Worm (Caenorhabditis elegans): ENCODE measurements around the gene R148.5.

Gene R148.5

DNA sequence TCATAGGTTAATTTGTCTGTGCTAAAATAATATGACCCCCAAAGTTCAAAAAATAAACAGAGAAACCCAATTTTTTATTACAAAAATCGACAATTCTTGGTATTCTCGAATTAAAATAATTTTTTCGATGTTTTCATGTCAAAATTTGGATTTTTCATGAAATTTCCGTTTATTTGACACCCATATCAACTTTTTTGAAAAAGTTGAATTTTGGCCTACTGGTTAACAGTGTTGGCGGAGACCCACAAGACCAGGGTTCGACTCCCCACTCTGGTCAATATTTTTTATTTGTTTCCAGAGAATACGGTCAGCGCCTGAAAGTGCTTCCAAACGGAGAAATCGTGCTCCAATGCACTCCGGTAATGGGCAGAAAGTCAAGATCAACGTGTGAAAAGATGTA is 26.3 kb downstream of the R148.5 start:
- TF ChIP-seq lim-7 (GFP tag; IDR thresholded peaks at IDR 0.05) (0 out of 2 replicates have a peak, but pooled peaks have one; percentile 40), hlh-11 (tag; optimal IDR thresholded peaks at IDR 0.05) (no peak), mdt-29 (GFP tag; IDR thresholded peaks at IDR 0.05) (peak; percentile 32; the same call in 1 of the 2 replicates), lin-38 (GFP tag; IDR thresholded peaks at IDR 0.05) (peak; percentile 47; the same call in 1 of the 2 replicates)

DNA sequence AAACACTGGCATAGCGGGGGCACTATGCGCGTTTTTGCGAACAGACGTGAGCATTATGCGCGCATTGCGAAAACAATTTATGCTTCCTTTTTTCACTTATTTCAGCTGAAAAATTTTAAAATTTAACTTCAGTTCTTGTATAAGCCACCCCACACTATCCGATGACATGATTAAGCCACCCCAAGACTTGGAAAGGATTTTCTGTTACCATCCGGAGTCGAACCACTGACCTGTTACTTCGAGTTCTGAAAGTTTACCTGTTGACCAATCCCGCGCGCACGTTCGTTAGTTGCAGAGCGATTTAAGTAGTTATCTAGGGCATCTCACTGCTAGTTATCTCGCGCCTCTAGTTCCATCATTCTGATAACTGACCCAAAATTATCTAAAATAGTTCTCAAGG is 27.0 kb downstream of the R148.5 start:
- TF ChIP-seq madf-5 (GFP tag; IDR thresholded peaks at IDR 0.05) (0 out of 4 replicates have a peak, but pooled peaks of 1 of the 2 experiments have one; percentile 10), arid-1 (GFP tag; conservative IDR thresholded peaks at IDR 0.05) (0 out of 2 replicates have a peak, but pooled peaks have one; percentile 39), egl-43 (GFP tag; IDR thresholded peaks at IDR 0.05) (0 out of 2 replicates have a peak, but pooled peaks have one; percentile 57), lim-7 (GFP tag; IDR thresholded peaks at IDR 0.05) (0 out of 2 replicates have a peak, but pooled peaks have one; percentile 22), lin-38 (GFP tag; IDR thresholded peaks at IDR 0.05) (peak; percentile 40)

DNA sequence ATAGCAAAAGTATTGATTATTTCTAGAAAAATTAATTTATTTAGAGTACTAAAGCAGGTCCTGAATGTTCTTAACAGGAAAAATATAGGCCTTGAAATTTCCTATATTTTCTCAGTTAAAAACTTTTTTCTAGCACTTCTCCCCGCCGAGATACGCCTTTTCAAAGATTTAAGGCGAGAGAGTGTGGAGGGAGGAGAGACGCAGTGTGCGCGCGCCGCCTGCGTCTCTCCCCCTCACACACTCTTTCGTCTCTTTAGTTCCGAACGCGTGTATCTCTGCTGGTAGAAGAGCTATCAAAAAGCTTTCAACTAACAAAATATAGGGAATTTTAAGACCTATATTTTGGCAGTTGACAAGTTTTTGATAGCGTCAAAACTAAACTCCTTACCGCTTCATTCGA is 32.5 kb downstream of the R148.5 start:
- peak; percentile 12; the same call in 1 of the 2 replicates for TF ChIP-seq set-16 (GFP tag; IDR thresholded peaks at IDR 0.05)
- no peak for TF ChIP-seq R02D3.7 (tag; optimal IDR thresholded peaks at IDR 0.05)
- peak; percentile 42 for TF ChIP-seq aha-1 (tag)

DNA sequence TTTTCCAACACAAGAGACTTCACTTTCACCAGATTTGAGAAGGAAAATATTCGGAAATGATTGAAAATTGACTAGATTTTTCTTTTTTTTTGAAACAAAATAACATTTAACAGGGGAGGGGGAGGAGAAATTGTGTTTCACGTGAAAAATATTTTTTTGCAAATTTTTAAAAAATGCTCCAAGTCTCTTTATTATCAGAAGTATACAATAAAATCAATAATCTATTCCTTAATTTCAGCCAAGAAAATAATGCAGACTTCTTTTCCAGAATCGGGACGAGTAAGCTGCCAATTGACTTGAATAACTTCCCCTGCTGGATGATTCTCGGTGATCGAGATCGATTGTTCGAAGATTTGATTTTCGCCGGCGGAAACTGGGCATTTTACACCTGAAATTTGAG is 32.9 kb downstream of the R148.5 start, which contains the start of gene R148.7:
TSS of gene R148.7 (minus strand) at position 101 of the 400 bp plus-strand sequence.
- TF ChIP-seq nhr-41 (GFP tag; IDR thresholded peaks at IDR 0.05): no peak
- TF ChIP-seq F49E8.2 (tag; optimal IDR thresholded peaks at IDR 0.05; ENCODE audit: borderline replicate concordance): no peak
- TF ChIP-seq unc-62 (GFP tag; optimal IDR thresholded peaks at IDR 0.05 in 1 of 2): no peak
- TF ChIP-seq unc-62 (tag; optimal IDR thresholded peaks at IDR 0.05): no peak
- no peak for TF ChIP-seq dmd-9 (GFP tag; IDR thresholded peaks at IDR 0.05)
- TF ChIP-seq lin-39 (tag; optimal IDR thresholded peaks at IDR 0.05): no peak
- TF ChIP-seq lir-3 (tag; optimal IDR thresholded peaks at IDR 0.05): no peak
- TF ChIP-seq hlh-30 (tag; optimal IDR thresholded peaks at IDR 0.05; ENCODE audit: insufficient read depth): no peak
- TF ChIP-seq lin-13 (GFP tag; optimal IDR thresholded peaks at IDR 0.05): no peak

DNA sequence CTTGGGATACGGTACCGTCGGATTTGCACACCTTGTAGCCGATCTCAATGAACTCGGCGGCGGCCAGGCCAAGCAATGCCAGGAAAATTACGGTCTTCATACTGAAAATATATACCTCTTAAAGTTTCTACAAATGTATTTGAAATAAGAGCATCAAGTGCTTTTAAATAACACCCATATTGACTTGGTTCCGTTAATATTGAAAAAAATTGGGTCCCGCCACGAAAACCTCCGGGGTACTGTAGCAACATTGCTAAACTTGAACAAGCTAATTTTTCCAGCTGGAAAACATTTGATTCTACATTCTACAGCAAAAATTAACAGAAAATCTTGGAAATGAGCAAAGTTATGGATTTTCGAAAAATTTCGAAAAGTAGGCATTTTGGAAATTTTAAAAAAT is 34.0 kb downstream of the R148.5 start, which contains the start of gene heh-1:
TSS of gene heh-1 (minus strand) at position 101 of the 400 bp plus-strand sequence.
- TF ChIP-seq ZK546.5 (tag; optimal IDR thresholded peaks at IDR 0.05) (no peak), aha-1 (tag) (peak; percentile 62)

- TF ChIP-seq mdl-1 (tag; optimal IDR thresholded peaks at IDR 0.05) (no peak), duxl-1 (tag; optimal IDR thresholded peaks at IDR 0.05; ENCODE audit: poor library complexity) (no peak), daf-16 (GFP tag; optimal IDR thresholded peaks at IDR 0.05) (no peak), daf-16 (tag; optimal IDR thresholded peaks at IDR 0.05) (no peak), pqm-1 (tag; optimal IDR thresholded peaks at IDR 0.05) (no peak), lin-29 (GFP tag; IDR thresholded peaks at IDR 0.05) (no peak), ces-1 (GFP tag; optimal IDR thresholded peaks at IDR 0.05) (no peak), ceh-28 (tag; optimal IDR thresholded peaks at IDR 0.05) (no peak), ZK546.5 (tag; optimal IDR thresholded peaks at IDR 0.05) (no peak), ceh-32 (tag; optimal IDR thresholded peaks at IDR 0.05; ENCODE audit: poor library complexity) (no peak), pha-4 (GFP tag; IDR thresholded peaks at IDR 0.05) (no peak), pha-4 (tag; optimal IDR thresholded peaks at IDR 0.05) (no peak), nhr-102 (tag; optimal IDR thresholded peaks at IDR 0.05) (no peak), zag-1 (tag; optimal IDR thresholded peaks at IDR 0.05) (no peak), ama-1 (optimal IDR thresholded peaks at IDR 0.05) (no peak), mxl-3 (GFP tag; optimal IDR thresholded peaks at IDR 0.05) (no peak), attf-4 (tag; optimal IDR thresholded peaks at IDR 0.05) (no peak), nhr-11 (tag; optimal IDR thresholded peaks at IDR 0.05) (no peak), dmd-6 (GFP tag; IDR thresholded peaks at IDR 0.05) (no peak), ceh-20 (GFP tag; IDR thresholded peaks at IDR 0.05) (no peak), unc-130 (GFP tag; optimal IDR thresholded peaks at IDR 0.05) (no peak)
These were observed 35.1 kb downstream of the R148.5 start for ce11 chrIII:3200563-3200962.
